Worm (Caenorhabditis elegans) whole organism, mixed stage, embryonic: ENCODE measurements around the gene mab-10.

ENCODE experiments used
- M03D4.4 ChIP-seq: sonication (generic microtip); optimal IDR thresholded peaks from 2 replicates; lab custom pipeline; 2017; ENCODE audit warnings: mild to moderate bottlenecking, missing genetic modification characterization, missing compliant biosample characterization
- blmp-1 ChIP-seq: fragments of 150-350 bp; optimal IDR thresholded peaks from 2 replicates; lab custom pipeline; 2014; ENCODE audit warnings: missing biosample characterization, missing genetic modification characterization
- ces-1 ChIP-seq: fragments of 150-350 bp; optimal IDR thresholded peaks from 2 replicates; lab custom pipeline; 2014; ENCODE audit warnings: missing biosample characterization, missing genetic modification reagents, missing genetic modification characterization
- elt-1 ChIP-seq: sonication (generic microtip); optimal IDR thresholded peaks from 2 replicates; lab custom pipeline; 2017; ENCODE audit warnings: missing genetic modification characterization, mild to moderate bottlenecking, missing compliant biosample characterization, antibody characterized with exemption, moderate library complexity, borderline replicate concordance; ENCODE audit not compliant: insufficient read depth
- elt-3 ChIP-seq: fragments of 150-350 bp; optimal IDR thresholded peaks from 2 replicates; lab custom pipeline; 2014; ENCODE audit warnings: missing biosample characterization, missing genetic modification characterization
- ham-2 ChIP-seq: fragments of 200-800 bp; sonication (Bioruptor generic); optimal IDR thresholded peaks from 2 replicates; lab custom pipeline; 2018; ENCODE audit warnings: mild to moderate bottlenecking, missing genetic modification characterization, missing compliant biosample characterization
- hlh-1 ChIP-seq: fragments of 150-350 bp; optimal IDR thresholded peaks from 2 replicates; lab custom pipeline; 2014; ENCODE audit warnings: missing biosample characterization, missing genetic modification reagents, missing genetic modification characterization
- lin-13 ChIP-seq: fragments of 150-350 bp; optimal IDR thresholded peaks from 2 replicates; lab custom pipeline; 2014; ENCODE audit warnings: missing biosample characterization, missing genetic modification characterization
- lin-32 ChIP-seq: fragments of 200-800 bp; sonication (Bioruptor generic); optimal IDR thresholded peaks from 2 replicates; lab custom pipeline; 2018; ENCODE audit warnings: mild to moderate bottlenecking, missing genetic modification characterization, missing compliant biosample characterization
- lsy-2 ChIP-seq: fragments of 150-350 bp; optimal IDR thresholded peaks from 2 replicates; lab custom pipeline; 2014; ENCODE audit warnings: missing biosample characterization, missing genetic modification characterization
- mab-5 ChIP-seq: fragments of 150-350 bp; optimal IDR thresholded peaks from 2 replicates; lab custom pipeline; 2014; ENCODE audit warnings: missing biosample characterization, missing genetic modification characterization
- mls-2 ChIP-seq: sonication (generic microtip); optimal IDR thresholded peaks from 2 replicates; lab custom pipeline; 2016; ENCODE audit warnings: mild to moderate bottlenecking, missing genetic modification characterization, moderate library complexity, missing compliant biosample characterization
- nhr-12 ChIP-seq: fragments of 150-350 bp; optimal IDR thresholded peaks from 2 replicates; lab custom pipeline; 2014; ENCODE audit warnings: missing biosample characterization, missing genetic modification characterization
- nhr-28 ChIP-seq: fragments of 150-350 bp; optimal IDR thresholded peaks from 2 replicates; lab custom pipeline; 2014; ENCODE audit warnings: missing biosample characterization, missing genetic modification characterization
- snpc-4 ChIP-seq: fragments of 150-350 bp; optimal IDR thresholded peaks from 2 replicates; lab custom pipeline; 2014; ENCODE audit warnings: missing biosample characterization, missing genetic modification characterization
- tbx-8 ChIP-seq: fragments of 200-800 bp; sonication (Bioruptor generic); optimal IDR thresholded peaks from 2 replicates; lab custom pipeline; 2018; ENCODE audit warnings: mild to moderate bottlenecking, missing genetic modification characterization, moderate library complexity, missing compliant biosample characterization
- unc-120 ChIP-seq: sonication (generic microtip); optimal IDR thresholded peaks from 2 replicates; lab custom pipeline; 2017; ENCODE audit warnings: missing genetic modification characterization, missing compliant biosample characterization; ENCODE audit not compliant: poor library complexity, severe bottlenecking
- unc-39 ChIP-seq: fragments of 150-350 bp; optimal IDR thresholded peaks from 2 replicates; lab custom pipeline; 2014; ENCODE audit warnings: missing biosample characterization, missing genetic modification characterization
- unc-62 ChIP-seq: fragments of 150-350 bp; optimal IDR thresholded peaks from 2 replicates; lab custom pipeline; 2014; ENCODE audit warnings: missing biosample characterization, missing genetic modification reagents, missing genetic modification characterization
- zip-8 ChIP-seq: fragments of 150-350 bp; optimal IDR thresholded peaks from 2 replicates; lab custom pipeline; 2014; ENCODE audit warnings: missing biosample characterization, missing genetic modification characterization

The mab-10 gene

ce11 chrII:10579655-10580054, 51.8 kb downstream of the mab-10 start, which contains the start of gene dohh-1:
Gene dohh-1, plus strand, starts transcription at chrII:10579955.
- TF ChIP-seq mab-5 (no peak), unc-62 (no peak), tbx-8 (no peak), lin-32 (GFP tag; lab: Kevin White, UChicago) (no peak), elt-3 (tag; lab: Kevin White, UChicago) (no peak), lsy-2 (tag; lab: Kevin White, UChicago) (no peak), unc-39 (no peak), lin-13 (no peak), zip-8 (no peak), ham-2 (GFP tag; lab: Kevin White, UChicago) (no peak), ces-1 (GFP tag; lab: Kevin White, UChicago) (no peak), nhr-12 (tag; lab: Kevin White, UChicago) (no peak), blmp-1 (no peak)

- TF ChIP-seq elt-1 = no peak
- TF ChIP-seq lsy-2 (tag; lab: Kevin White, UChicago) = no peak
- no peak for TF ChIP-seq unc-120 (tag; lab: Kevin White, UChicago)
- no peak for TF ChIP-seq zip-8
- no peak for TF ChIP-seq hlh-1
Measured at ce11 chrII:10580833-10581232, 52.9 kb downstream of the mab-10 start, which contains the start of gene dap-3. Gene dap-3, plus strand, starts transcription at chrII:10581133.

DNA sequence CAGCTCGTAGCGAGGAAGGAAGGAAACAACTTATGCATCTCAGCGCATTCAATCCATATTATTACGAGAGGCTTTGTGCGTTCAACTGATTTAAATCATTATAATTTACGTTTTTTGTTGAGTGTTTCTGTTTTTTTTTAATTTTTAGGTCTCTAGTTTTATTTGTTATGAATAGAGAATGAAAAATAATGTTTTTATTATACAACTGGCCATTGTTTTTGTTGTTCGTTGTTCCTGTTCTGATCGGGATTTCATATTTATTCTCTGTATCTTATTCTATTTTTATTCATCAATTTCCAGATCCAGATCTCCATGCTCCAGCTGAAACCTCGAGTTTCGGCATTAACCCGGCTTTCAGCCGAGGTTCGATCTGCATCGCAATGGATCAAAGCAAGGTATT, 54.4 kb downstream of the mab-10 start, which contains the start of gene mrps-22:
Gene mrps-22, plus strand, starts transcription at position 301 of the 400 bp plus-strand sequence.
- no peak for TF ChIP-seq ces-1 (GFP tag; lab: Kevin White, UChicago)
- no peak for TF ChIP-seq unc-39
- no peak for TF ChIP-seq hlh-1
- no peak for TF ChIP-seq tbx-8
- TF ChIP-seq mls-2 (tag; lab: Kevin White, UChicago) = no peak
- TF ChIP-seq nhr-28 = no peak
- no peak for TF ChIP-seq mab-5
- TF ChIP-seq snpc-4 (tag; lab: Kevin White, UChicago) = no peak
- no peak for TF ChIP-seq M03D4.4
